Worm (Caenorhabditis elegans) whole organism, young adult: ENCODE data around the gene C07H4.1.

Experiments used
- B0019.2 ChIP-seq: fragments of 200-800 bp; sonication (Bioruptor generic); conservative IDR thresholded peaks from 2 replicates; pipeline ENCODE4 v1.3.6; 2022; ENCODE audit warnings: missing genetic modification reagents, missing genetic modification characterization, missing compliant biosample characterization
- F49E8.2 ChIP-seq: sonication (generic microtip); optimal IDR thresholded peaks from 3 replicates; lab custom pipeline; 2017; ENCODE audit warnings: missing genetic modification characterization, mild to moderate bottlenecking, missing compliant biosample characterization, antibody characterized with exemption, moderate library complexity; ENCODE audit not compliant: insufficient read depth
- Y53G8AR.9 ChIP-seq: fragments of 200-800 bp; sonication (Bioruptor generic); conservative IDR thresholded peaks from 2 replicates; pipeline ENCODE4 v1.3.6; 2022; ENCODE audit warnings: missing genetic modification reagents, missing genetic modification characterization, missing compliant biosample characterization
- aptf-2 ChIP-seq: fragments of 200-800 bp; sonication (Bioruptor generic); conservative IDR thresholded peaks from 2 replicates; pipeline ENCODE4 v1.3.6; 2022; ENCODE audit warnings: missing genetic modification reagents, missing genetic modification characterization, missing compliant biosample characterization
- gei-17 ChIP-seq: fragments of 200-800 bp; sonication (Bioruptor generic); optimal IDR thresholded peaks from 2 replicates; lab custom pipeline; 2018; ENCODE audit warnings: mild to moderate bottlenecking, missing genetic modification characterization, missing compliant biosample characterization
- nhr-90 ChIP-seq: sonication (generic microtip); optimal IDR thresholded peaks from 2 replicates; lab custom pipeline; 2016; ENCODE audit warnings: missing genotype, mild to moderate bottlenecking, missing genetic modification characterization, missing compliant biosample characterization
- pha-4 ChIP-seq: fragments of 150-350 bp; sonication (generic microtip); optimal IDR thresholded peaks from 2 replicates; lab custom pipeline; 2014; ENCODE audit warnings: missing biosample characterization, missing genetic modification reagents, missing genetic modification characterization
- snpc-4 ChIP-seq, 5 experiments: fragments of 150-350 bp in 1 of 5; sonication (generic microtip) in 4 of 5; optimal IDR thresholded peaks; 2 replicates each; lab custom pipeline; 2014 to 2018; ENCODE audit warnings: missing genetic modification characterization in 5 of 5, missing biosample characterization in 3 of 5, antibody characterized with exemption in 2 of 5, mild to moderate bottlenecking in 2 of 5, missing compliant biosample characterization in 2 of 5, missing genotype in 2 of 5, moderate library complexity in 2 of 5, missing genetic modification reagents in 1 of 5

ce11 chrII:9059010-9059409 lies 34.5 kb downstream of the C07H4.1 start:
- no peak for TF ChIP-seq pha-4 (tag; lab: Kevin White, UChicago)
- TF ChIP-seq aptf-2 (GFP tag; lab: Robert Waterston, UW) = no peak
- no peak for TF ChIP-seq F49E8.2
- TF ChIP-seq Y53G8AR.9 = no peak
- TF ChIP-seq snpc-4 (GFP tag; optimal IDR thresholded peaks at IDR 0.05; lab: Kevin White, UChicago) = no peak
- no peak for TF ChIP-seq snpc-4 (tag; optimal IDR thresholded peaks at IDR 0.05; lab: Kevin White, UChicago)
- no peak for TF ChIP-seq B0019.2 (GFP tag; lab: Robert Waterston, UW)
- no peak for TF ChIP-seq gei-17 (GFP tag; lab: Kevin White, UChicago)
- no peak for TF ChIP-seq nhr-90 (tag; lab: Kevin White, UChicago)
